Worm (Caenorhabditis elegans) whole organism, dauer: ENCODE data around the gene otpl-1.

Experiments used
- unc-62 ChIP-seq: sonication (generic microtip); optimal IDR thresholded peaks from 2 replicates; lab custom pipeline; 2017; ENCODE audit warnings: missing biosample characterization, missing genetic modification reagents, missing genetic modification characterization

Gene otpl-1

DNA sequence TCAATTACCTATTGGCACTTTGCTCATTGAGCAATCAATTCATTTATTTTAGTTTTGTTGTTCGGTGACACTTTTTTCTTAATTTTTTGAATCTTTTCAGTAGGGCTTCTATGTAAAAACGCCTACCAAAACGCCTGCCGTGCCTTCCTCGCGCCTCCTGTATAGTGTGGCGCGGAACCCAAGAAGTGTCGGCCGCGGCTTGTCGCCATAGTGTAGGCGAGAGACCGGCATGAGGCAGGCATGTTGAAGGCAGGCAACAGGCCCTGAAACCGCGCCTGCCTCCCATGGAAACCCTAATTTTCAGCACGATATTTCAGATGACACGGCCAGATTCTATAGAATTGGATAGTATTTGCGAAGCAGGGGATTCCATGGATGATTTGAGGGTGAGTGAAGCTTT, at the start of gene otpl-1:
TSS of gene otpl-1 (plus strand) at position 372 of the 400 bp plus-strand sequence.
- no peak for TF ChIP-seq unc-62

DNA sequence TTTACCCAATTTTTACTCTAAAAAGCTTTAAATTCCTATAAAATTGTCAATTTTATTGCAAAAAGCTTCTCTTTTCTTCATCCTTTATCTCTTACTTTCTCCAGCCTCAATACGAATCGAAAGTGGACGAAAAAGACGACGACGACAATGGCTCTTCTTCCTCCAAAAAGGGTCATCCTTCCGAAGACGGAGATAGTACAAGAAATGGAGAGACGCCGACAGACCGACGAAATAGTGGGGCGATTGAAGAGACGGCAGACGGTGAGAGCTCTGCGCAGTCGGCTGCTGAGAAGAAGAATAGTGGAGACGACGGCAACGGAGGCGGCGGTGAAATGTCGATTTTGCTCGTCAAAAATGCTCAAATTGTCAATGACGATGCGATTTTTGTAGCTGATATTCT, 49.4 kb upstream of the otpl-1 start:
- no peak for TF ChIP-seq unc-62

DNA sequence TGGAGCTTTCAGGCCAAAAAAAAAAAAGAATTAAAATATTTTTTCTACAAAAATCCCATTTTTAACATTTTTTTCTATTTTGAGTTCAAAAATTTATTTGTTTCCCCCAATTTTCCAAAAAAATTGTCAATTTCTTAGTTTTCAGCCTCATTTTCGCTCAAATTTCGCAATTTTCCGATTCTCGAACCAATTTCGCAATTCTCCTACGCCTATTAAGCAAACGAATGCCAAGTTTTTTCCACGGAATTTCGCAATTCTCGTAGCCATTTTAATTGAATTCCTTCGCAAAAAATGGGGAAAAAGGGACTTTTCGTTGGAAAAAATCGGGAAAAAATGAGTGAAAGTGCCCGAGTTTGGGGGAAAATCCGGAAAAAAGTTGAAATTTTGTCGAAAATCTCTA, 48.4 kb upstream of the otpl-1 start:
- TF ChIP-seq unc-62: no peak

DNA sequence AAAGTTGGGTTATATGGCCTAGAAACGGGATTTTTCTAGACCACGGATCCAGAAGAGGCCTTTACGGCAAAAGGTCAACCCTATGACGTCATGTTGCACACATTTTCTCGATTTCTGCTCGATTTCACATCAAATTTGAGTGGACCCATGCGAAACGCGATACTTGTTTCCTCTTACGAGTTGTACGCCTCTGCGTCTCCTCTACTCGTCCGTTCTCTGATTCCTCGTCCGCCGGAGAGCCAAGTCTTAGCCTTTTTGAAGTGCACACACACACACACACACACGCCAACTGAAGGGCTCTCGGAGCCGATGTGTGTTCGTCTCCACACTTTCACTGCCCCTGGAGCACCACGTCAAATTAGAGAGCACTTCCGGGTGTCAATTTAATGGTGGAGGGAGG, 47.8 kb upstream of the otpl-1 start:
- no peak for TF ChIP-seq unc-62

- TF ChIP-seq unc-62: no peak
Measured at ce11 chrIV:3521710-3522109, 47.1 kb upstream of the otpl-1 start.

DNA sequence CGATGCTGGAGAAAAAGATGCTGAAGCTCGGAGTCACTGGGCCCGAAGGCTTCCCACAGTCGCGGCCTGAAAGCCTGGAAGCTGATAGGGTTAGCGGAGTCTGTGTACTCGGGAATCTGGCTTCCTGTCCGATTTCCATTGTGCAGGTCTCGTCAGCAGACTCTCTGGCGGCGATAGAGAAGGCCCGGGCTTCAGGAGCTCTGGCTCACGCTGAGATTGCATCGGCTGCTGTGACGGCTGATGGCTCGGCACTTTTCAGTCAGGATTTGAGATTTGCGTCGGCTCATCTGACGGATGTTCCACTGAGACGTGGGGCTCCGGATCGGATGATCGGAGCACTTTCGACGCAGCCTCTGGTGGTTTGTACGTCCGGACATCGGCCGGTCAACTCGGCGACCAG, 45.4 kb upstream of the otpl-1 start:
- TF ChIP-seq unc-62: no peak

- TF ChIP-seq unc-62: no peak
Measured at ce11 chrIV:3524584-3525020, 44.2 kb upstream of the otpl-1 start.

ce11 chrIV:3526144-3526797, 42.5 kb upstream of the otpl-1 start:
- no peak for TF ChIP-seq unc-62

ce11 chrIV:3526831-3527404, 41.9 kb upstream of the otpl-1 start, which contains the start of gene M57.2:
Gene M57.2 (plus strand): TSS chrIV:3527354.
- TF ChIP-seq unc-62: no peak

- no peak for TF ChIP-seq unc-62
Measured at ce11 chrIV:3527878-3528277, 40.9 kb upstream of the otpl-1 start.

DNA sequence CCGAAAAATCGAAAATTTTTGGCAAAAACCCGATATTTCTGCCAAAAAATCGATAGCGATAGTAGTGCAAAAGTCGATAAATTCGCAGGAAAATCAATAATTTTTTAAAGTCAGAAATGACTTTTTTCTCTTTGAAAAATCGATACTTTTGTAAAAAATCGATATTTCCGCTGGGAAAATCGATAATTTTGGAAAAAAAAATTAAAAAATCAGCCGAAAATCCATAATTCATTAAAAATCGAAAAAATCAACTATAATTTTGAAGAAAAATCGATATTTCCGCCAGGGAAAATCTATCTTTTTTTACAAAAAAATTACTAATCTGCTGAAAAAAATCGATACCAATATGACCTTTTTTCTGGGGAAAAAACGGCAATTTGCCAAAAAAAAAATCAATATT, 37.2 kb upstream of the otpl-1 start:
- TF ChIP-seq unc-62: no peak

DNA sequence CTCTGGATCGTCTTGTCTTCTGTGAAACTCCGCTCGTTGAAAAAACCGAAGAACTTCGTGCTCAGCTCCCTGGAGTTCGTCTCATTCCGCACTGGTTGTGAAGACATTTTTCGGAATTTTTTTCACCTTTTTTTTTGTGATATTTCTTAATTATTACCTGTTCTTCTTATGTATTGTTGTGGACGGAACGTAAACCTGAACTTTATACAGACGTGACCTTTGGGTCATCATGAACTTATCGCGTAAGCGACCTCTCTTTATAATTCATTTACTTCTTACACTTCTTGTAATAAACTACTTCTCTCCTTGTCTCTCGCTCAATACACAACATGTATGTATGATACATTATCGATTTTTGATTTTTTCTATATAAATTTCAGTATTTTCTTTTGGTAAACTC, 36.6 kb upstream of the otpl-1 start, which contains the start of gene M57.1:
TSS of gene M57.1 (plus strand) at position 301 of the 400 bp plus-strand sequence.
- no peak for TF ChIP-seq unc-62

DNA sequence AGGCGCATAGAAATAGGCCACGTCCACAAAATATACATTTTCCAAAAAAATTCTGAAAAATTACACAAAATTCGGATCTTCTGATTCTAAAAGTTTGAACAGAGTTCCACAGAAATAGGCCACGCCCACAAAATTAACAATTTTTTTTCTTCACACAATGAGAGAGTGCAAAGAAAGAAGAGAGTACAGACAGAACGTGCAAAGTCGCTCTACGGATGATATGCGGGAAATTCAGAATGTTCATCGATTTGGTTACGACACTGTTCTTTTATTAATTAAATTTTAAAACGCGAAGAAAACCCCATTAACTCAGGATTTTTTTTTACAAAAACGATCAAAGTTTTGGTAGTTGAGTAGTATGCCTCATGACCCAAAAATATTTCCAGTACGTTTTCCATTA, 35.8 kb upstream of the otpl-1 start:
- TF ChIP-seq unc-62: no peak

ce11 chrIV:3539253-3539652, 29.5 kb upstream of the otpl-1 start:
- no peak for TF ChIP-seq unc-62

DNA sequence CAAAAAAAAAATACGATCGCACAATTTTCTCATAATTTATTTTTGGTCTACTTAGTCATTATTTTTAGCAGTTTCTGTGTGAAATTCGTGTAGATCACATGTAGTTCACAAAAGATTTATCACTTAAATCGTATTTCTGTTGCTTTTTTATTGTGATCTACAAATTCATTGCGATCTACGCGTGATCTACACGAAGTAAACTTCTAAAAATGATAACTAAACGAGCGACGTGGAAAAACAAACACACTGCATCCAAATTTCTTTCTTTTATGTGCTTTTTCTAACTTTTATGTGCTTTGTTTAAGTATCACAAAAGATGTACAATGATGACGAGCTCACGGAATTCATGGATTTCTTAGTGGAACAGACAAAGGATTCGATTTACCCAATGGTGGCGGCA, 28.9 kb upstream of the otpl-1 start, which contains the start of gene B0212.3:
TSS of gene B0212.3 (plus strand) at position 301 of the 400 bp plus-strand sequence.
- no peak for TF ChIP-seq unc-62

ce11 chrIV:3545060-3545459, 23.7 kb upstream of the otpl-1 start:
- no peak for TF ChIP-seq unc-62

ce11 chrIV:3547500-3547899, 21.3 kb upstream of the otpl-1 start, which contains the start of gene nstp-6:
Gene nstp-6 (minus strand): TSS chrIV:3547600.
- no peak for TF ChIP-seq unc-62

DNA sequence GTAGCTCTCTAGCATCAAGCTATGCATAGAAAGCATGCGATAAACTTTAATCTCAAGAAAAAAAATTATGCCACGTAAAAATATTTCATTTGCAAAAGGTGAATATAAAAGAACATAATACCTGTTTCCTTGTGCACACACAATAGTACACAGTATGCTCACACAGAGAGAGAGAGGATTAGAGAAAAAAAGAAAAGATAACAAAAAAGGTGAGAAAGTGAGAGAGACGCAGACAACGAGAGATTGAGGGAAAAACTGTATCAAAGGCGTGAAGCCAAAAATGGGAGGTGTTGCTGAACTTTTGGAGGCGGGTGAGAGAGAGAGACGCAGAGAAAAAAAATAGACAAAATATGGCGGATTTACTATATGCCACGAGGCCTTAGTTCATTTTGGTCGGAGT, 20.5 kb upstream of the otpl-1 start:
- no peak for TF ChIP-seq unc-62
